Comparison of ENCODE assay signal across 4 fruit fly cellular contexts in the genomic region with DNA sequence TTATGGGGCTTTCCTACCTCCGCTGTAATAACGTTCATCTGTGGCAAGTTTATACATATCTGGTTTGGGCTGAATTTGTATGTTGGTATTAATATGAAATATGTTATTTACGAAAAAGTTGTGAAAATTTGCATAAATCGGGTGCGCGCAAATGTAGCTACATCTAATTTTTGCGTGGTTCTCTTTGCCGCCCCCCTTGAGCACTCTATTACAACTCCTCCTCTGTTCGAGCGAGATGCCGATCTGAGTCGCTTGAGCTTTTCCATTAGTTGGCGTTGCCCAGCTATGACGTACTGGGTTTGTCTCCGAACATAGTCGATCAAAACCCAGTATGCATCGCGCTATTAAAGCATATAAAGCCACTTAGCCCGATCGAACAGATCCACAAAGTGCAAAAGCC.
TF ChIP-seq lines count a peak whose summit lies in the region.

A gene (plus strand): TSS at position 301 of the 400 bp plus-strand sequence.

- TF ChIP-seq CTCF in whole organism, embryonic (GFP tag; optimal IDR thresholded peaks at IDR 0.05; lab: Kevin White, UChicago): no peak

TF ChIP-seq in whole organism, adult, 20 proteins besides CTCF, POLR2A, EP300 and RAD21:
- TF ChIP-seq CG7045 (GFP tag; optimal IDR thresholded peaks at IDR 0.05; lab: Kevin White, UChicago) (peak; percentile 43), CG5204 (GFP tag; optimal IDR thresholded peaks at IDR 0.05; lab: Kevin White, UChicago) (peak; percentile 20), kay (GFP tag; lab: Kevin White, UChicago; ENCODE audit: borderline replicate concordance) (peak; percentile 59), Mnt (GFP tag; optimal IDR thresholded peaks at IDR 0.05; lab: Kevin White, UChicago) (no peak), pad (GFP tag; optimal IDR thresholded peaks at IDR 0.05; lab: Kevin White, UChicago) (no peak), CG33017 (tag; optimal IDR thresholded peaks at IDR 0.05; lab: Kevin White, UChicago) (no peak)
TF ChIP-seq in whole organism, adult: peak in this region for 3.

TF ChIP-seq in whole organism, embryonic, 481 proteins besides CTCF, POLR2A, EP300 and RAD21:
- TF ChIP-seq sens (GFP tag; lab: Kevin White, UChicago) (peak; percentile 16), bowl (GFP tag; IDR thresholded peaks at IDR 0.05; lab: Robert Waterston, UW) (no peak), D19A (tag; optimal IDR thresholded peaks at IDR 0.05; lab: Kevin White, UChicago) (no peak)

TF ChIP-seq in whole organism, prepupa, 60 proteins besides CTCF, POLR2A, EP300 and RAD21:
- TF ChIP-seq lz (GFP tag; optimal IDR thresholded peaks at IDR 0.05; lab: Kevin White, UChicago) (no peak), Ets96B (tag; optimal IDR thresholded peaks at IDR 0.05; lab: Kevin White, UChicago) (peak; percentile 45), vri (GFP tag; optimal IDR thresholded peaks at IDR 0.05; lab: Kevin White, UChicago) (no peak), dsx (GFP tag; optimal IDR thresholded peaks at IDR 0.05; lab: Kevin White, UChicago; ENCODE audit: poor library complexity, severe bottlenecking) (no peak)

TF ChIP-seq in whole organism, pupa, 21 proteins besides CTCF, POLR2A, EP300 and RAD21:
- TF ChIP-seq D1 (tag; optimal IDR thresholded peaks at IDR 0.05; lab: Kevin White, UChicago) (no peak), CG14655 (GFP tag; optimal IDR thresholded peaks at IDR 0.05; lab: Kevin White, UChicago) (peak; percentile 5)
